Worm (Caenorhabditis elegans): ENCODE data around the gene F39B3.7.
A peak's percentile ranks its signal among the peaks of the same experiment; 100 is the strongest.

The F39B3.7 gene

DNA sequence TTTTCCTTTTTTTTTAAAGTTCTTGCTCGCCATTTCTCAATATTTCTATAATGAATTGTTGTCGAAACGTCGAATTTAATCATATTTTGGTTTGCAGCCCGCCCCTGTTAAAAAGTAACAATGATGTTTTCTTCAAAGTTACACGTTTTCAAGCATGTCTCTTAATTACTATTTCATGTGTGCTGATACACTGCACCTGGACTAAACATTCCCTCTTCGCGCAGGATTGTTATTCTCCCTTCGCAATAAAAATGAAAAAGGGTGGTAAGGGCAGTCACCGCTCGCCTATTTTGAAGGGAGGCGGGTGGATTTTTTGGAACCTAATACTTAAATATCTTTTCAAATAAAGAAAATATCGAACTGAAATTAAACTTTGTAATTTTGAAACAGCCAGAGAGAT is 21.8 kb downstream of the F39B3.7 start:
- TF ChIP-seq tbx-11 (GFP tag; IDR thresholded peaks at IDR 0.05) = no peak
- TF ChIP-seq tbx-37 (GFP tag; conservative IDR thresholded peaks at IDR 0.05) = peak; percentile 36

DNA sequence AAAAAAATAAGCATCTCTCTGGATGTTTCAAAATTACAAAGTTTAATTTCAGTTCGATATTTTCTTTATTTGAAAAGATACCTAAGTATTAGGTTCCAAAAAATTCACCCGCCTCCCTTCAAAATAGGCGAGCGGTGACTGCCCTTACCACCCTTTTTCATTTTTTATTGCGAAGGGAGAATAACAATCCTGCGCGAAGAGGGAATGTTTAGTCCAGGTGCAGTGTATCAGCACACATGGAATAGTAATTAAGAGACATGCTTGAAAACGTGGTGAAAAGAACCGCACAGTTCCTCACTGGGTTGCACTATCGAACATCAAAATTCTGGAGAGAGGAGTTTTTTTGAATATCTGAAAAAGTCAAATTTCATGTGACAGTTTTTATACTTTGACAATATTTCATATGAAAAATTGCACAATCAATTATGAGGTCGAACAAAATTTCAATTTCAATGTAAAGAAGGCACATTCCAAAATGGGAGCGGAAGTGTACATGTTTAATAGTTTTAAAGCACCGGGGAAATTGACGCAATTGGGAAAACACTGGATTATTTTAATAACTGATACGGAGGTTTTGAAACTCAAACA is 22.8 kb downstream of the F39B3.7 start:
- peak; percentile 35; the same call in 1 of the 2 replicates for TF ChIP-seq tbx-11 (GFP tag; IDR thresholded peaks at IDR 0.05)
- TF ChIP-seq scrt-1 (GFP tag; IDR thresholded peaks at IDR 0.05) = no peak
- no peak for TF ChIP-seq ama-1 (optimal IDR thresholded peaks at IDR 0.05)
- TF ChIP-seq pes-1 (GFP tag; IDR thresholded peaks at IDR 0.05) = 0 out of 2 replicates have a peak, but pooled peaks have one; percentile 51
- TF ChIP-seq ets-7 (tag; optimal IDR thresholded peaks at IDR 0.05) = no peak
- TF ChIP-seq F13C5.2 (tag; optimal IDR thresholded peaks at IDR 0.05) = peak; percentile 63
- peak; percentile 29 for TF ChIP-seq hmg-4 (GFP tag; optimal IDR thresholded peaks at IDR 0.05)
- no peak for TF ChIP-seq hmbx-1 (tag; optimal IDR thresholded peaks at IDR 0.05)

ce11 chrX:17539968-17540367 is 27.3 kb downstream of the F39B3.7 start:
- TF ChIP-seq aly-1 (tag; optimal IDR thresholded peaks at IDR 0.05) (no peak), tbx-11 (GFP tag; IDR thresholded peaks at IDR 0.05) (no peak), sea-1 (GFP tag; conservative IDR thresholded peaks at IDR 0.05) (no peak), ets-7 (tag; optimal IDR thresholded peaks at IDR 0.05) (no peak), B0310.2 (tag; optimal IDR thresholded peaks at IDR 0.05) (no peak), pes-1 (GFP tag; IDR thresholded peaks at IDR 0.05) (no peak)

DNA sequence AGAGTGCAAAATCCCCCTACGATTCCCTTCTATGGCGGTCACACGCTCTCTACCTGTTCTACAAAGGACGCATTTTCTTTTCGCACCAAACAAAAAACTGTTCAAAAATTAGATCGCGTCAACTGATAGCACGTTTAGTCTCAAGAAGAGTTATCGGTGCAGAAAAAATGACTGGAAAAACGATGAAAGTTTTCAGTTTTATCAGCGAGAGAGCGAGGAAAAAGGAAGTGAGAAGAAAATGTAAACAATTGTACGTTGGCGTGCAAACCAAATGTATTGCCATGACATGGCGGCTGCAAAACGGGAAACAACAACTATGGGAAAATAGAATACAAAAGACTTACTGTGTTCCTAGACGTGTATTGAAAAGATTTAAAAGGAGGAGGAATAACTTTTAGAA is 29.7 kb downstream of the F39B3.7 start:
- no peak for TF ChIP-seq aly-1 (tag; optimal IDR thresholded peaks at IDR 0.05)
- TF ChIP-seq ets-7 (tag; optimal IDR thresholded peaks at IDR 0.05) = no peak
- no peak for TF ChIP-seq scrt-1 (GFP tag; IDR thresholded peaks at IDR 0.05)
- TF ChIP-seq ceh-13 (GFP tag; optimal IDR thresholded peaks at IDR 0.05) = no peak
- TF ChIP-seq sea-1 (GFP tag; conservative IDR thresholded peaks at IDR 0.05) = no peak
- no peak for TF ChIP-seq tbx-11 (GFP tag; IDR thresholded peaks at IDR 0.05)
- TF ChIP-seq tbx-37 (GFP tag; conservative IDR thresholded peaks at IDR 0.05) = no peak
- TF ChIP-seq hnd-1 (tag; optimal IDR thresholded peaks at IDR 0.05) = no peak
- TF ChIP-seq hmg-4 (GFP tag; optimal IDR thresholded peaks at IDR 0.05) = no peak
- TF ChIP-seq ama-1 (optimal IDR thresholded peaks at IDR 0.05) = no peak
- TF ChIP-seq ceh-36 (tag; optimal IDR thresholded peaks at IDR 0.05) = no peak
- TF ChIP-seq B0310.2 (tag; optimal IDR thresholded peaks at IDR 0.05) = no peak
- no peak for TF ChIP-seq F13C5.2 (tag; optimal IDR thresholded peaks at IDR 0.05)

ce11 chrX:17534877-17535276 is 32.4 kb downstream of the F39B3.7 start:
- no peak for TF ChIP-seq sea-1 (GFP tag; conservative IDR thresholded peaks at IDR 0.05)

ce11 chrX:17534014-17534465 is 33.2 kb downstream of the F39B3.7 start, which contains the start of gene F31A3.3:
F31A3.3 (minus strand) TSS chrX:17534064.
- TF ChIP-seq tra-4 (tag; optimal IDR thresholded peaks at IDR 0.05) (no peak), hmg-4 (GFP tag; optimal IDR thresholded peaks at IDR 0.05) (no peak), flt-1 (GFP tag; IDR thresholded peaks at IDR 0.05) (no peak), sea-1 (GFP tag; conservative IDR thresholded peaks at IDR 0.05) (no peak), ceh-36 (tag; optimal IDR thresholded peaks at IDR 0.05) (no peak), tbx-37 (GFP tag; conservative IDR thresholded peaks at IDR 0.05) (no peak), ets-7 (tag; optimal IDR thresholded peaks at IDR 0.05) (no peak), hnd-1 (tag; optimal IDR thresholded peaks at IDR 0.05) (no peak), F13C5.2 (tag; optimal IDR thresholded peaks at IDR 0.05) (no peak), B0310.2 (tag; optimal IDR thresholded peaks at IDR 0.05) (no peak), tbx-11 (GFP tag; IDR thresholded peaks at IDR 0.05) (no peak), hmbx-1 (tag; optimal IDR thresholded peaks at IDR 0.05) (no peak), pes-1 (GFP tag; IDR thresholded peaks at IDR 0.05) (no peak), aly-1 (tag; optimal IDR thresholded peaks at IDR 0.05) (no peak), ama-1 (optimal IDR thresholded peaks at IDR 0.05) (no peak), ceh-13 (GFP tag; optimal IDR thresholded peaks at IDR 0.05) (no peak), scrt-1 (GFP tag; IDR thresholded peaks at IDR 0.05) (no peak)

ce11 chrX:17528068-17528467 is 39.2 kb downstream of the F39B3.7 start, which contains the start of gene sup-10:
sup-10 (plus strand) TSS chrX:17528344.
- no peak for TF ChIP-seq ceh-13 (GFP tag; optimal IDR thresholded peaks at IDR 0.05)
- no peak for TF ChIP-seq ets-7 (tag; optimal IDR thresholded peaks at IDR 0.05)
- TF ChIP-seq ceh-36 (tag; optimal IDR thresholded peaks at IDR 0.05) = no peak
- no peak for TF ChIP-seq sea-1 (GFP tag; conservative IDR thresholded peaks at IDR 0.05)
- no peak for TF ChIP-seq tbx-37 (GFP tag; conservative IDR thresholded peaks at IDR 0.05)
- TF ChIP-seq pes-1 (GFP tag; IDR thresholded peaks at IDR 0.05) = no peak
- no peak for TF ChIP-seq aly-1 (tag; optimal IDR thresholded peaks at IDR 0.05)
- no peak for TF ChIP-seq tra-4 (tag; optimal IDR thresholded peaks at IDR 0.05)
- no peak for TF ChIP-seq tbx-11 (GFP tag; IDR thresholded peaks at IDR 0.05)
- no peak for TF ChIP-seq scrt-1 (GFP tag; IDR thresholded peaks at IDR 0.05)
- no peak for TF ChIP-seq F13C5.2 (tag; optimal IDR thresholded peaks at IDR 0.05)
- no peak for TF ChIP-seq B0310.2 (tag; optimal IDR thresholded peaks at IDR 0.05)
- TF ChIP-seq hmbx-1 (tag; optimal IDR thresholded peaks at IDR 0.05) = no peak
- no peak for TF ChIP-seq hnd-1 (tag; optimal IDR thresholded peaks at IDR 0.05)

ce11 chrX:17527377-17527776 is 39.9 kb downstream of the F39B3.7 start:
- TF ChIP-seq F13C5.2 (tag; optimal IDR thresholded peaks at IDR 0.05) = no peak
- no peak for TF ChIP-seq ama-1 (optimal IDR thresholded peaks at IDR 0.05)

ce11 chrX:17521425-17521824 is 45.9 kb downstream of the F39B3.7 start:
- no peak for TF ChIP-seq flt-1 (GFP tag; IDR thresholded peaks at IDR 0.05)
- no peak for TF ChIP-seq scrt-1 (GFP tag; IDR thresholded peaks at IDR 0.05)
- no peak for TF ChIP-seq tbx-37 (GFP tag; conservative IDR thresholded peaks at IDR 0.05)
- TF ChIP-seq pes-1 (GFP tag; IDR thresholded peaks at IDR 0.05) = no peak
- TF ChIP-seq ceh-13 (GFP tag; optimal IDR thresholded peaks at IDR 0.05) = no peak
- TF ChIP-seq hnd-1 (tag; optimal IDR thresholded peaks at IDR 0.05) = no peak
- TF ChIP-seq aly-1 (tag; optimal IDR thresholded peaks at IDR 0.05) = no peak
- no peak for TF ChIP-seq ceh-36 (tag; optimal IDR thresholded peaks at IDR 0.05)
- no peak for TF ChIP-seq hmbx-1 (tag; optimal IDR thresholded peaks at IDR 0.05)
- TF ChIP-seq tbx-11 (GFP tag; IDR thresholded peaks at IDR 0.05) = no peak
- no peak for TF ChIP-seq ets-7 (tag; optimal IDR thresholded peaks at IDR 0.05)
- no peak for TF ChIP-seq B0310.2 (tag; optimal IDR thresholded peaks at IDR 0.05)
- no peak for TF ChIP-seq F13C5.2 (tag; optimal IDR thresholded peaks at IDR 0.05)
- TF ChIP-seq ama-1 (optimal IDR thresholded peaks at IDR 0.05) = no peak
- no peak for TF ChIP-seq tra-4 (tag; optimal IDR thresholded peaks at IDR 0.05)
- no peak for TF ChIP-seq hmg-4 (GFP tag; optimal IDR thresholded peaks at IDR 0.05)
